Fruit fly (Drosophila melanogaster) whole organism, embryonic: ENCODE results near the gene CG4576.
A peak's percentile ranks its signal among the peaks of the same experiment; 100 is the strongest.

Experiments used
- Aef1 ChIP-seq: fragments of 200-800 bp; sonication (Bioruptor generic); IDR thresholded peaks from 3 replicates; pipeline ENCODE4 v1.3.6; 2022; ENCODE audit warnings: missing biosample characterization, missing genetic modification characterization
- Antp ChIP-seq: fragments of 200-800 bp; sonication (Bioruptor generic); optimal IDR thresholded peaks from 3 replicates; lab custom pipeline; 2016; ENCODE audit warnings: missing biosample characterization, missing genetic modification characterization
- Asciz ChIP-seq: fragments of 200-800 bp; sonication (Bioruptor generic); optimal IDR thresholded peaks from 2 replicates; lab custom pipeline; 2017; ENCODE audit warnings: missing biosample characterization, mild to moderate bottlenecking, missing genetic modification characterization, missing genetic modification reagents
- Atf-2 ChIP-seq: fragments of 200-800 bp; sonication (Bioruptor generic); optimal IDR thresholded peaks from 2 replicates; lab custom pipeline; 2016; ENCODE audit warnings: missing biosample characterization, missing genetic modification characterization
- CG11093 ChIP-seq: fragments of 200-800 bp; sonication (Bioruptor generic); IDR thresholded peaks from 3 replicates; pipeline ENCODE4 v1.3.6; 2022; ENCODE audit warnings: missing biosample characterization, missing genetic modification characterization
- CG11723 ChIP-seq: fragments of 200-800 bp; sonication (Bioruptor generic); optimal IDR thresholded peaks from 2 replicates; lab custom pipeline; 2017; ENCODE audit warnings: missing biosample characterization, mild to moderate bottlenecking, missing genetic modification characterization
- CG12744 ChIP-seq: fragments of 200-800 bp; sonication (Bioruptor generic); optimal IDR thresholded peaks from 2 replicates; lab custom pipeline; 2016; ENCODE audit warnings: missing biosample characterization, missing genetic modification characterization
- CG15479 ChIP-seq: fragments of 200-800 bp; sonication (Bioruptor generic); optimal IDR thresholded peaks from 3 replicates; lab custom pipeline; 2019; ENCODE audit warnings: missing biosample characterization, mild to moderate bottlenecking, missing genetic modification characterization, moderate library complexity
- CG15514 ChIP-seq: fragments of 200-800 bp; sonication (Bioruptor generic); optimal IDR thresholded peaks from 3 replicates; lab custom pipeline; 2017; ENCODE audit warnings: missing biosample characterization, missing genetic modification characterization, mild to moderate bottlenecking, moderate library complexity, missing genetic modification reagents
- CG17912 ChIP-seq: fragments of 200-800 bp; sonication (Bioruptor generic); optimal IDR thresholded peaks from 2 replicates; lab custom pipeline; 2018; ENCODE audit warnings: missing biosample characterization, mild to moderate bottlenecking, missing genetic modification characterization
- CG2202 ChIP-seq: fragments of 200-800 bp; sonication (Bioruptor generic); optimal IDR thresholded peaks from 2 replicates; lab custom pipeline; 2018; ENCODE audit warnings: missing biosample characterization, mild to moderate bottlenecking, missing genetic modification characterization
- CG2889 ChIP-seq: fragments of 200-800 bp; sonication (Bioruptor generic); IDR thresholded peaks from 3 replicates; pipeline ENCODE4 v1.3.6; 2022; ENCODE audit warnings: missing biosample characterization, missing genetic modification characterization
- CG3065 ChIP-seq: fragments of 200-800 bp; sonication (Bioruptor generic); optimal IDR thresholded peaks from 2 replicates; lab custom pipeline; 2016; ENCODE audit warnings: missing biosample characterization, missing genetic modification characterization
- CG4282 ChIP-seq: fragments of 200-800 bp; sonication (Bioruptor generic); optimal IDR thresholded peaks from 2 replicates; lab custom pipeline; 2016; ENCODE audit warnings: missing biosample characterization, missing genetic modification characterization
- CG4404 ChIP-seq: fragments of 200-800 bp; sonication (Bioruptor generic); IDR thresholded peaks from 2 replicates; pipeline ENCODE4 v1.3.6; 2022; ENCODE audit warnings: missing biosample characterization, missing genetic modification characterization
- CG6654 ChIP-seq: fragments of 200-800 bp; sonication (Bioruptor generic); optimal IDR thresholded peaks from 2 replicates; lab custom pipeline; 2017; ENCODE audit warnings: missing biosample characterization, mild to moderate bottlenecking, missing genetic modification characterization
- CG7556 ChIP-seq: fragments of 200-800 bp; sonication (Bioruptor generic); optimal IDR thresholded peaks from 2 replicates; lab custom pipeline; 2017; ENCODE audit warnings: missing biosample characterization, mild to moderate bottlenecking, missing genetic modification characterization
- CG7786 ChIP-seq: fragments of 200-800 bp; sonication (Bioruptor generic); optimal IDR thresholded peaks from 2 replicates; lab custom pipeline; 2016; ENCODE audit warnings: missing biosample characterization, missing genetic modification characterization
- CG8089 ChIP-seq: fragments of 200-800 bp; sonication (Bioruptor generic); optimal IDR thresholded peaks from 3 replicates; lab custom pipeline; 2016; ENCODE audit warnings: missing biosample characterization, missing genetic modification characterization
- CG9437 ChIP-seq: fragments of 200-800 bp; sonication (Bioruptor generic); optimal IDR thresholded peaks from 2 replicates; lab custom pipeline; 2018; ENCODE audit warnings: missing biosample characterization, mild to moderate bottlenecking, missing genetic modification characterization
- D19B ChIP-seq: fragments of 200-800 bp; sonication (Bioruptor generic); optimal IDR thresholded peaks from 2 replicates; lab custom pipeline; 2017; ENCODE audit warnings: missing biosample characterization, mild to moderate bottlenecking, missing genetic modification characterization
- Fer3 ChIP-seq: fragments of 200-800 bp; sonication (Bioruptor generic); optimal IDR thresholded peaks from 2 replicates; lab custom pipeline; 2018; ENCODE audit warnings: missing biosample characterization, mild to moderate bottlenecking, missing genetic modification characterization, moderate library complexity
- HLH4C ChIP-seq: fragments of 200-800 bp; sonication (Bioruptor generic); IDR thresholded peaks from 3 replicates; pipeline ENCODE4 v1.3.6; 2022; ENCODE audit warnings: missing biosample characterization, missing genetic modification characterization; ENCODE audit not compliant: partially characterized antibody
- Hr3 ChIP-seq: fragments of 200-800 bp; sonication (Bioruptor generic); optimal IDR thresholded peaks from 3 replicates; lab custom pipeline; 2016; ENCODE audit warnings: missing biosample characterization, missing genetic modification characterization
- Lpt ChIP-seq: fragments of >200 bp; optimal IDR thresholded peaks from 2 replicates; lab custom pipeline; 2018; ENCODE audit warnings: missing biosample characterization, missing genetic modification characterization
- Oaz ChIP-seq: fragments of 200-800 bp; sonication (Bioruptor generic); IDR thresholded peaks from 2 replicates; pipeline ENCODE4 v1.3.6; 2022; ENCODE audit warnings: missing biosample characterization, missing genetic modification characterization
- Six4 ChIP-seq: fragments of 200-800 bp; sonication (Bioruptor generic); optimal IDR thresholded peaks from 2 replicates; lab custom pipeline; 2016; ENCODE audit warnings: missing biosample characterization, missing genetic modification characterization
- Sox100B ChIP-seq: fragments of 200-800 bp; sonication (Bioruptor generic); optimal IDR thresholded peaks from 3 replicates; lab custom pipeline; 2018; ENCODE audit warnings: missing biosample characterization, mild to moderate bottlenecking, missing genetic modification characterization
- Ssrp ChIP-seq: fragments of 200-800 bp; sonication (Bioruptor generic); optimal IDR thresholded peaks from 2 replicates; lab custom pipeline; 2018; ENCODE audit warnings: missing biosample characterization, mild to moderate bottlenecking, missing genetic modification characterization, moderate library complexity
- al ChIP-seq: fragments of 200-800 bp; sonication (Bioruptor generic); IDR thresholded peaks from 2 replicates; pipeline ENCODE4 v1.3.6; 2022; ENCODE audit warnings: missing biosample characterization, missing genetic modification characterization
- ase ChIP-seq: fragments of 200-800 bp; sonication (Bioruptor generic); IDR thresholded peaks from 3 replicates; pipeline ENCODE4 v1.3.6; 2022; ENCODE audit warnings: missing biosample characterization, missing genetic modification characterization
- ash1 ChIP-seq: fragments of 200-800 bp; sonication (Bioruptor generic); optimal IDR thresholded peaks from 2 replicates; lab custom pipeline; 2018; ENCODE audit warnings: missing biosample characterization, mild to moderate bottlenecking, missing genetic modification characterization
- bsh ChIP-seq, 2 experiments: fragments of 200-800 bp; sonication (Bioruptor generic); optimal IDR thresholded peaks; 2 replicates each; lab custom pipeline; 2017 to 2018; ENCODE audit warnings: mild to moderate bottlenecking in 2 of 2, missing biosample characterization in 2 of 2, missing genetic modification characterization in 2 of 2, moderate library complexity in 1 of 2
- ems ChIP-seq: fragments of 200-800 bp; sonication (Bioruptor generic); optimal IDR thresholded peaks from 3 replicates; lab custom pipeline; 2016; ENCODE audit warnings: missing biosample characterization, missing genetic modification characterization
- fd102C ChIP-seq: fragments of 200-800 bp; sonication (Bioruptor generic); optimal IDR thresholded peaks from 2 replicates; lab custom pipeline; 2018; ENCODE audit warnings: missing biosample characterization, mild to moderate bottlenecking, missing genetic modification characterization, moderate library complexity
- ftz-f1 ChIP-seq: fragments of 200-800 bp; sonication (Bioruptor generic); optimal IDR thresholded peaks from 2 replicates; lab custom pipeline; 2016; ENCODE audit warnings: missing biosample characterization, missing genetic modification characterization
- gsb ChIP-seq: fragments of 200-800 bp; sonication (Bioruptor generic); IDR thresholded peaks from 2 replicates; pipeline ENCODE4 v1.3.6; 2022; ENCODE audit warnings: missing biosample characterization, missing genetic modification characterization
- jigr1 ChIP-seq: fragments of 200-800 bp; sonication (Bioruptor generic); IDR thresholded peaks from 3 replicates; pipeline ENCODE4 v1.3.6; 2022; ENCODE audit warnings: missing biosample characterization, missing genetic modification characterization
- ken ChIP-seq: fragments of 200-800 bp; sonication (Bioruptor generic); IDR thresholded peaks from 3 replicates; pipeline ENCODE4 v1.3.6; 2022; ENCODE audit warnings: missing biosample characterization, missing genetic modification characterization
- lab ChIP-seq: fragments of 200-800 bp; sonication (Bioruptor generic); optimal IDR thresholded peaks from 3 replicates; lab custom pipeline; 2017; ENCODE audit warnings: missing biosample characterization, missing genetic modification characterization, mild to moderate bottlenecking, moderate library complexity, missing genetic modification reagents
- org-1 ChIP-seq: fragments of 200-800 bp; sonication (Bioruptor generic); optimal IDR thresholded peaks from 2 replicates; lab custom pipeline; 2017; ENCODE audit warnings: missing biosample characterization, missing genetic modification characterization
- p53 ChIP-seq: fragments of 200-800 bp; sonication (Bioruptor generic); optimal IDR thresholded peaks from 2 replicates; lab custom pipeline; 2016; ENCODE audit warnings: missing biosample characterization, missing genetic modification characterization
- phol ChIP-seq: fragments of 200-800 bp; sonication (Bioruptor generic); optimal IDR thresholded peaks from 3 replicates; lab custom pipeline; 2018; ENCODE audit warnings: missing biosample characterization, mild to moderate bottlenecking, missing genetic modification characterization, moderate library complexity
- pum ChIP-seq: fragments of 200-800 bp; sonication (Bioruptor generic); optimal IDR thresholded peaks from 2 replicates; lab custom pipeline; 2016; ENCODE audit warnings: missing biosample characterization, missing genetic modification characterization
- twi ChIP-seq: fragments of 200-800 bp; optimal IDR thresholded peaks from 2 replicates; lab custom pipeline; 2019; ENCODE audit warnings: missing biosample characterization, mild to moderate bottlenecking, missing genetic modification characterization, moderate library complexity
- wdn ChIP-seq: fragments of 200-800 bp; sonication (Bioruptor generic); IDR thresholded peaks from 2 replicates; pipeline ENCODE4 v1.3.6; 2022; ENCODE audit warnings: missing biosample characterization, missing genetic modification characterization
- wek ChIP-seq: fragments of 200-800 bp; sonication (Bioruptor generic); optimal IDR thresholded peaks from 3 replicates; lab custom pipeline; 2018; ENCODE audit warnings: missing biosample characterization, mild to moderate bottlenecking, missing genetic modification characterization, moderate library complexity
- yki ChIP-seq: fragments of >200 bp; optimal IDR thresholded peaks from 3 replicates; lab custom pipeline; 2018

CG4576 gene

dm6 chr3R:15802006-15802405 lies 23.5 kb upstream of the CG4576 start, which contains the start of gene CG9593:
TSS of gene CG9593 (plus strand) at chr3R:15802275.
- TF ChIP-seq twi (peak; percentile 94), jigr1 (GFP tag; lab: Robert Waterston, UW) (no peak)

dm6 chr3R:15803502-15804461 lies 21.8 kb upstream of the CG4576 start, which contains the start of gene alpha-Man-IIb:
TSS of gene alpha-Man-IIb (plus strand) at chr3R:15804248.
- TF ChIP-seq CG7556 (GFP tag; lab: Kevin White, UChicago) (peak; percentile 7), ftz-f1 (peak; percentile 2), CG11723 (no peak), ken (GFP tag; lab: Robert Waterston, UW) (no peak), CG15479 (no peak), Antp (GFP tag; lab: Kevin White, UChicago) (no peak), CG17912 (GFP tag; lab: Kevin White, UChicago) (no peak), CG11093 (GFP tag; lab: Robert Waterston, UW) (no peak), bsh (GFP tag; optimal IDR thresholded peaks at IDR 0.05; lab: Kevin White, UChicago) (peak; percentile 4 to 33), Lpt (GFP tag; lab: Kevin White, UChicago) (no peak), Oaz (GFP tag; lab: Robert Waterston, UW) (no peak), CG12744 (GFP tag; lab: Kevin White, UChicago) (no peak), CG6654 (no peak), HLH4C (GFP tag; lab: Robert Waterston, UW) (peak; percentile 68), CG4282 (no peak), CG3065 (GFP tag; lab: Kevin White, UChicago) (no peak), Ssrp (no peak), CG2202 (tag; lab: Kevin White, UChicago) (no peak), wek (no peak), Atf-2 (GFP tag; lab: Kevin White, UChicago) (no peak), D19B (GFP tag; lab: Kevin White, UChicago) (no peak), CG15514 (peak; percentile 62), yki (lab: Kevin White, UChicago) (no peak), p53 (GFP tag; lab: Kevin White, UChicago) (no peak), org-1 (no peak), fd102C (GFP tag; lab: Kevin White, UChicago) (no peak), ash1 (GFP tag; lab: Kevin White, UChicago) (no peak), Sox100B (GFP tag; lab: Kevin White, UChicago) (no peak), CG4404 (GFP tag; lab: Robert Waterston, UW) (no peak), ems (GFP tag; lab: Kevin White, UChicago) (peak; percentile 30), Six4 (GFP tag; lab: Kevin White, UChicago) (no peak), gsb (GFP tag; lab: Robert Waterston, UW) (no peak), al (GFP tag; lab: Robert Waterston, UW) (no peak), phol (tag; lab: Kevin White, UChicago) (peak; percentile 44), ase (GFP tag; lab: Robert Waterston, UW) (no peak), CG8089 (GFP tag; lab: Kevin White, UChicago) (no peak), wdn (GFP tag; lab: Robert Waterston, UW) (no peak), lab (GFP tag; lab: Kevin White, UChicago) (no peak), Aef1 (GFP tag; lab: Robert Waterston, UW) (no peak), CG7786 (GFP tag; lab: Kevin White, UChicago) (no peak), Hr3 (GFP tag; lab: Kevin White, UChicago) (no peak), CG9437 (GFP tag; lab: Kevin White, UChicago) (no peak), pum (no peak), Fer3 (tag; lab: Kevin White, UChicago) (no peak), Asciz (GFP tag; lab: Kevin White, UChicago) (peak; percentile 23), CG2889 (GFP tag; lab: Robert Waterston, UW) (no peak)
